Worm (Caenorhabditis elegans) whole organism, late embryonic: ENCODE data around the gene H20J04.1.

Experiments used
- C08G9.2 ChIP-seq: sonication (generic microtip); optimal IDR thresholded peaks from 2 replicates; lab custom pipeline; 2016; ENCODE audit warnings: mild to moderate bottlenecking, missing genetic modification characterization, moderate library complexity, missing compliant biosample characterization
- F13H6.1 ChIP-seq: sonication (generic microtip); optimal IDR thresholded peaks from 2 replicates; lab custom pipeline; 2016; ENCODE audit warnings: missing genetic modification characterization, missing compliant biosample characterization
- K09A11.1 ChIP-seq: sonication (generic microtip); optimal IDR thresholded peaks from 2 replicates; lab custom pipeline; 2017; ENCODE audit warnings: antibody characterized with exemption, mild to moderate bottlenecking, missing genetic modification characterization, missing compliant biosample characterization; ENCODE audit not compliant: insufficient read depth
- ama-1 ChIP-seq: fragments of 150-350 bp; optimal IDR thresholded peaks from 2 replicates; lab custom pipeline; 2014
- ceh-2 ChIP-seq: sonication (generic microtip); optimal IDR thresholded peaks from 2 replicates; lab custom pipeline; 2016; ENCODE audit warnings: missing genotype, missing genetic modification characterization, missing compliant biosample characterization
- ceh-24 ChIP-seq: sonication (generic microtip); optimal IDR thresholded peaks from 2 replicates; lab custom pipeline; 2016; ENCODE audit warnings: mild to moderate bottlenecking, missing genetic modification characterization, missing compliant biosample characterization
- ceh-31 ChIP-seq: sonication (generic microtip); optimal IDR thresholded peaks from 2 replicates; lab custom pipeline; 2016; ENCODE audit warnings: missing genetic modification characterization, missing compliant biosample characterization
- ceh-34 ChIP-seq: sonication (generic microtip); optimal IDR thresholded peaks from 2 replicates; lab custom pipeline; 2016; ENCODE audit warnings: mild to moderate bottlenecking, missing genetic modification characterization, missing compliant biosample characterization
- ceh-45 ChIP-seq: fragments of 200-800 bp; sonication (Bioruptor generic); IDR thresholded peaks from 2 replicates; pipeline ENCODE4 v1.3.6; 2022; ENCODE audit warnings: missing genetic modification reagents, missing genetic modification characterization, missing compliant biosample characterization
- ceh-48 ChIP-seq: sonication (generic microtip); optimal IDR thresholded peaks from 2 replicates; lab custom pipeline; 2016; ENCODE audit warnings: missing genetic modification characterization, inconsistent platforms, missing compliant biosample characterization
- dmd-4 ChIP-seq: sonication (generic microtip); optimal IDR thresholded peaks from 2 replicates; lab custom pipeline; 2016; ENCODE audit warnings: borderline replicate concordance, missing genetic modification characterization, missing compliant biosample characterization
- elt-2 ChIP-seq: sonication (generic microtip); optimal IDR thresholded peaks from 2 replicates; lab custom pipeline; 2016; ENCODE audit warnings: missing genetic modification reagents, missing genetic modification characterization, missing compliant biosample characterization
- ets-4 ChIP-seq: sonication (generic microtip); optimal IDR thresholded peaks from 2 replicates; lab custom pipeline; 2016; ENCODE audit warnings: missing genetic modification characterization, missing compliant biosample characterization
- fkh-6 ChIP-seq: sonication (generic microtip); optimal IDR thresholded peaks from 2 replicates; lab custom pipeline; 2016; ENCODE audit warnings: missing genetic modification characterization, missing compliant biosample characterization
- hlh-13 ChIP-seq: fragments of 200-800 bp; sonication (Bioruptor generic); optimal IDR thresholded peaks from 2 replicates; lab custom pipeline; 2018; ENCODE audit warnings: mild to moderate bottlenecking, missing genetic modification characterization, missing compliant biosample characterization
- hlh-30 ChIP-seq: sonication (generic microtip); optimal IDR thresholded peaks from 2 replicates; lab custom pipeline; 2017; ENCODE audit warnings: antibody characterized with exemption, missing genetic modification characterization, missing compliant biosample characterization; ENCODE audit not compliant: insufficient read depth
- hlh-6 ChIP-seq: sonication (generic microtip); optimal IDR thresholded peaks from 2 replicates; lab custom pipeline; 2016; ENCODE audit warnings: missing genotype, missing genetic modification characterization, missing compliant biosample characterization
- hlh-8 ChIP-seq: sonication (generic microtip); optimal IDR thresholded peaks from 2 replicates; lab custom pipeline; 2016; ENCODE audit warnings: missing genotype, missing genetic modification characterization, missing compliant biosample characterization
- lin-11 ChIP-seq: fragments of 200-800 bp; sonication (Bioruptor generic); optimal IDR thresholded peaks from 2 replicates; lab custom pipeline; 2018; ENCODE audit warnings: mild to moderate bottlenecking, missing genetic modification characterization, missing compliant biosample characterization
- madf-2 ChIP-seq: sonication (generic microtip); optimal IDR thresholded peaks from 2 replicates; lab custom pipeline; 2017; ENCODE audit warnings: missing genetic modification characterization, missing compliant biosample characterization
- nfya-1 ChIP-seq: sonication (generic microtip); optimal IDR thresholded peaks from 2 replicates; lab custom pipeline; 2017; ENCODE audit warnings: missing genetic modification characterization, mild to moderate bottlenecking, missing compliant biosample characterization, antibody characterized with exemption, moderate library complexity
- nhr-11 ChIP-seq: fragments of 150-350 bp; optimal IDR thresholded peaks from 2 replicates; lab custom pipeline; 2014; ENCODE audit warnings: missing biosample characterization, missing genetic modification characterization
- nhr-232 ChIP-seq: sonication (generic microtip); optimal IDR thresholded peaks from 2 replicates; lab custom pipeline; 2016; ENCODE audit warnings: missing genetic modification characterization, missing compliant biosample characterization
- npax-4 ChIP-seq: sonication (generic microtip); optimal IDR thresholded peaks from 2 replicates; lab custom pipeline; 2016; ENCODE audit warnings: missing genetic modification characterization, missing compliant biosample characterization
- odd-2 ChIP-seq: sonication (generic microtip); optimal IDR thresholded peaks from 2 replicates; lab custom pipeline; 2017; ENCODE audit warnings: antibody characterized with exemption, mild to moderate bottlenecking, missing genetic modification characterization, missing compliant biosample characterization
- pqm-1 ChIP-seq: sonication (generic microtip); optimal IDR thresholded peaks from 2 replicates; lab custom pipeline; 2016; ENCODE audit warnings: missing genetic modification characterization, missing compliant biosample characterization
- ref-2 ChIP-seq: sonication (generic microtip); optimal IDR thresholded peaks from 2 replicates; lab custom pipeline; 2016; ENCODE audit warnings: missing genetic modification characterization, missing compliant biosample characterization
- sdc-2 ChIP-seq: sonication (generic microtip); optimal IDR thresholded peaks from 2 replicates; lab custom pipeline; 2016; ENCODE audit warnings: missing genotype, missing genetic modification characterization, missing compliant biosample characterization
- sox-2 ChIP-seq: fragments of 200-800 bp; sonication (Bioruptor generic); IDR thresholded peaks from 2 replicates; pipeline ENCODE4 v1.3.6; 2022; ENCODE audit warnings: missing genetic modification reagents, missing genetic modification characterization, missing compliant biosample characterization
- syd-9 ChIP-seq: sonication (generic microtip); optimal IDR thresholded peaks from 2 replicates; lab custom pipeline; 2016; ENCODE audit warnings: mild to moderate bottlenecking, missing genetic modification characterization, moderate library complexity, missing compliant biosample characterization
- ttx-3 ChIP-seq: sonication (generic microtip); optimal IDR thresholded peaks from 2 replicates; lab custom pipeline; 2016; ENCODE audit warnings: missing genetic modification reagents, missing genetic modification characterization, missing compliant biosample characterization
- unc-42 ChIP-seq: sonication (generic microtip); optimal IDR thresholded peaks from 2 replicates; lab custom pipeline; 2016; ENCODE audit warnings: missing genotype, missing genetic modification characterization, missing compliant biosample characterization
- unc-55 ChIP-seq: sonication (generic microtip); optimal IDR thresholded peaks from 2 replicates; lab custom pipeline; 2017; ENCODE audit warnings: missing biosample characterization, missing genetic modification reagents, missing genetic modification characterization
- zip-5 ChIP-seq: sonication (generic microtip); optimal IDR thresholded peaks from 2 replicates; lab custom pipeline; 2016; ENCODE audit warnings: missing genetic modification characterization, missing compliant biosample characterization
- ztf-16 ChIP-seq: sonication (generic microtip); optimal IDR thresholded peaks from 2 replicates; lab custom pipeline; 2017; ENCODE audit warnings: missing genetic modification characterization, missing compliant biosample characterization

The H20J04.1 gene

ce11 chrII:4341484-4341883, 13.9 kb upstream of the H20J04.1 start:
- TF ChIP-seq nfya-1 (tag; lab: Kevin White, UChicago) (peak; percentile 98), hlh-13 (no peak)

ce11 chrII:4344317-4344716, 11.1 kb upstream of the H20J04.1 start:
- TF ChIP-seq hlh-6 (tag; lab: Kevin White, UChicago): peak; percentile 30
- TF ChIP-seq npax-4: no peak

DNA sequence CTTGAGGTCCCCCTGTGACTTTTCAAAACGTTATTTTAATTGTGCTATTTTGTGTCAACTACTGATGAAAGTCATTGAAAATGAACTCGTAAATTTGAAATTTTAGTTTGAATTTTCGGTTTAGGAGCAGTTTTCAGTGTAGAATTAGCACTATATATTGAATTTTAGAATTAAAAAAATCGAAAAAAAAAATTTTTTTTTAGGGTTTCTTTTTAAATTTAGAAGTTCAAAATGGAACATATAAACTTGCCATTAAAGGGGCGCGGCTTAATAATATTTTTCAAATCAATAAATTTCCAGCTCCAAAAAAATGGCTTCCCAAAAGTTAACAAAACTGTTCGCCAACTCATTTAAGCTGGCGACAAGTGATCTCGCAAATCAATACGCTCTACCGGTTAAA, 4.5 kb upstream of the H20J04.1 start, which contains the start of gene H20J04.9:
Gene H20J04.9 (plus strand): TSS at position 301 of the 400 bp plus-strand sequence.
- TF ChIP-seq hlh-8 (tag; lab: Kevin White, UChicago): no peak
- TF ChIP-seq ceh-24 (tag; lab: Kevin White, UChicago): no peak
- TF ChIP-seq unc-42: no peak
- no peak for TF ChIP-seq hlh-13
- no peak for TF ChIP-seq ceh-48
- no peak for TF ChIP-seq sox-2 (GFP tag; lab: Robert Waterston, UW)
- TF ChIP-seq zip-5 (tag; lab: Kevin White, UChicago): no peak
- no peak for TF ChIP-seq hlh-6 (tag; lab: Kevin White, UChicago)
- TF ChIP-seq C08G9.2 (tag; lab: Kevin White, UChicago): no peak
- TF ChIP-seq ztf-16 (tag; lab: Kevin White, UChicago): no peak
- TF ChIP-seq sdc-2 (tag; lab: Kevin White, UChicago): no peak
- no peak for TF ChIP-seq elt-2 (tag; lab: Kevin White, UChicago)
- TF ChIP-seq odd-2 (tag; lab: Kevin White, UChicago): no peak
- no peak for TF ChIP-seq madf-2 (tag; lab: Kevin White, UChicago)
- no peak for TF ChIP-seq ama-1 (lab: Kevin White, UChicago)
- TF ChIP-seq ceh-2 (tag; lab: Kevin White, UChicago): no peak

- TF ChIP-seq unc-55 (GFP tag; lab: Kevin White, UChicago): no peak
- no peak for TF ChIP-seq nhr-232
- TF ChIP-seq ref-2 (tag; lab: Kevin White, UChicago): no peak
- TF ChIP-seq ztf-16 (tag; lab: Kevin White, UChicago): no peak
- no peak for TF ChIP-seq dmd-4
- no peak for TF ChIP-seq nhr-11 (tag; lab: Kevin White, UChicago)
Measured at ce11 chrII:4358765-4359164, 3.4 kb downstream of the H20J04.1 start, which contains the start of gene lat-2. Gene lat-2, plus strand, starts transcription at chrII:4359065.

ce11 chrII:4359219-4359618, 3.8 kb downstream of the H20J04.1 start:
- TF ChIP-seq lin-11: no peak
- no peak for TF ChIP-seq unc-55 (GFP tag; lab: Kevin White, UChicago)
- TF ChIP-seq ceh-34 (tag; lab: Kevin White, UChicago): no peak
- TF ChIP-seq ets-4: no peak
- no peak for TF ChIP-seq odd-2 (tag; lab: Kevin White, UChicago)
- TF ChIP-seq hlh-13: no peak
- TF ChIP-seq ceh-24 (tag; lab: Kevin White, UChicago): no peak

DNA sequence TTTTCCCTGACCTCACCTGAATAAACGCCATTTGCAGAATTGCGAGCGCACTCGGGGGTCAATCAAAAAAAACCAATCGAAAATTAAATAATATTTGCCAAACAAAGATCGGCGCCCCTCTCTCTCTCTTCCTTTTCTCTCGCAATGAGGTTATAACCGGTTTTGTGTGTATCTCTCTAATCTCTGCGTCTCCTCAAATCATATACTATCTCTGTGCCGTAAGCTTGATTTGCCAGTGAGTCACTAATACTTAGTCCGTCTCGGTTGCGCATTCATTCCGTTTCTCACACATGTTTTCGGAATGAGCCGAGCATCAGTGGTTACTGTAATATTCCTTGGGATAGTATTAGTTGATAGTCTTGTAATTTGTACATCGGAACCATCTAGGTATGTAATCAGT, 6.7 kb downstream of the H20J04.1 start:
- TF ChIP-seq fkh-6 (tag; lab: Kevin White, UChicago) (no peak), ceh-31 (tag; lab: Kevin White, UChicago) (no peak), unc-55 (GFP tag; lab: Kevin White, UChicago) (no peak), nfya-1 (tag; lab: Kevin White, UChicago) (no peak), F13H6.1 (tag; lab: Kevin White, UChicago) (no peak), unc-42 (no peak), ceh-45 (GFP tag; lab: Robert Waterston, UW) (no peak), hlh-13 (no peak), ttx-3 (tag; lab: Kevin White, UChicago) (no peak), lin-11 (no peak)

DNA sequence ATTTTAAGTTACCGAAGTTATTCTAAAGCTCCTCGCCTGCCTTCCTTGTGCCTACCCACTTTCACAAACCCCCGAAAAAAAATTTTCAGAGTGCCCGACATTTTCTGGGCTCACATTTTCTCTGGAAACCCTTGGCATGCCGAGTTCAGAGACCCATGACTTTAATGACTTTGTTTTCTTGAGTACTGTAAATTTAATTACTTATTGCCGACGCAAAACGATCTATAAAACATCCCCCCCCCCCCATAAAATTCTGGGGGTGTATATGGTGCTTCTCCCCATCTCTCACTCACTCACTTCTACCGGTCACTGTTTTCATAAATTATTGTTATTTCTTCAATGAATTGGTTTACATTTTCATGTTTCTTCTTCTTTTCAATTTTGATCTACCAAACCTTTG, 12.5 kb downstream of the H20J04.1 start, which contains the start of gene try-9:
Gene try-9 (plus strand): TSS at position 301 of the 400 bp plus-strand sequence.
- TF ChIP-seq dmd-4 (no peak), fkh-6 (tag; lab: Kevin White, UChicago) (no peak), unc-55 (GFP tag; lab: Kevin White, UChicago) (no peak), K09A11.1 (tag; lab: Kevin White, UChicago) (no peak), hlh-8 (tag; lab: Kevin White, UChicago) (no peak), hlh-30 (tag; lab: Kevin White, UChicago) (no peak), syd-9 (tag; lab: Kevin White, UChicago) (no peak), pqm-1 (no peak), ceh-45 (GFP tag; lab: Robert Waterston, UW) (no peak), ceh-48 (no peak), ceh-31 (tag; lab: Kevin White, UChicago) (no peak)
